Worm (Caenorhabditis elegans) whole organism, L1 larva: ENCODE results near the gene srx-133.

Experiments used
- C04F5.9 ChIP-seq: sonication (generic microtip); optimal IDR thresholded peaks from 2 replicates; lab custom pipeline; 2016; ENCODE audit warnings: missing genetic modification characterization, missing compliant biosample characterization
- C16A3.4 ChIP-seq: fragments of 150-350 bp; optimal IDR thresholded peaks from 2 replicates; lab custom pipeline; 2014; ENCODE audit warnings: missing biosample characterization, missing genetic modification characterization
- C34B4.2 ChIP-seq: sonication (generic microtip); optimal IDR thresholded peaks from 2 replicates; lab custom pipeline; 2017; ENCODE audit warnings: mild to moderate bottlenecking, missing genetic modification characterization, missing compliant biosample characterization
- F16B12.6 ChIP-seq: fragments of 150-350 bp; optimal IDR thresholded peaks from 2 replicates; lab custom pipeline; 2014; ENCODE audit warnings: missing biosample characterization, missing genetic modification characterization
- alr-1 ChIP-seq: fragments of 200-800 bp; sonication (Bioruptor generic); optimal IDR thresholded peaks from 2 replicates; lab custom pipeline; 2018; ENCODE audit warnings: borderline replicate concordance, mild to moderate bottlenecking, missing genetic modification characterization, missing compliant biosample characterization
- aly-2 ChIP-seq: fragments of 150-350 bp; optimal IDR thresholded peaks from 2 replicates; lab custom pipeline; 2014; ENCODE audit warnings: missing biosample characterization, missing genetic modification characterization
- blmp-1 ChIP-seq: fragments of 150-350 bp; optimal IDR thresholded peaks from 2 replicates; lab custom pipeline; 2014; ENCODE audit warnings: missing biosample characterization, missing genetic modification characterization
- ceh-63 ChIP-seq: fragments of 200-800 bp; sonication (Bioruptor generic); optimal IDR thresholded peaks from 2 replicates; lab custom pipeline; 2018; ENCODE audit warnings: mild to moderate bottlenecking, missing genetic modification characterization, missing compliant biosample characterization
- ceh-88 ChIP-seq: fragments of 200-800 bp; sonication (Bioruptor generic); IDR thresholded peaks from 2 replicates; pipeline ENCODE4 v1.3.6; 2022; ENCODE audit warnings: missing genetic modification characterization, missing compliant biosample characterization
- ces-1 ChIP-seq: fragments of 150-350 bp; optimal IDR thresholded peaks from 2 replicates; lab custom pipeline; 2014; ENCODE audit warnings: missing biosample characterization, missing genetic modification reagents, missing genetic modification characterization
- dpl-1 ChIP-seq, 3 experiments: fragments of 150-350 bp in 2 of 3; sonication (generic microtip) in 1 of 3; optimal IDR thresholded peaks; 2 replicates each; lab custom pipeline; 2014 to 2017; ENCODE audit warnings: missing biosample characterization in 3 of 3, missing genetic modification characterization in 3 of 3, missing genetic modification reagents in 3 of 3
- efl-1 ChIP-seq, 4 experiments: fragments of 150-350 bp; optimal IDR thresholded peaks in 3 of 4; peaks in 1 of 4; 1 replicate in 1 of 4; 2 replicates in 3 of 4; lab custom pipeline; 2014; ENCODE audit warnings: missing biosample characterization in 2 of 4, missing genetic modification characterization in 2 of 4, missing genetic modification reagents in 2 of 4
- elt-2 ChIP-seq: sonication (generic microtip); optimal IDR thresholded peaks from 2 replicates; lab custom pipeline; 2016; ENCODE audit warnings: missing genetic modification characterization, mild to moderate bottlenecking, inconsistent platforms, missing compliant biosample characterization, missing genetic modification reagents
- elt-3 ChIP-seq, 6 experiments: fragments of 150-350 bp in 1 of 6; sonication (generic microtip); optimal IDR thresholded peaks; 2 replicates each; lab custom pipeline; 2017 to 2018; ENCODE audit warnings: missing biosample characterization in 6 of 6, missing genetic modification characterization in 6 of 6, inconsistent platforms in 1 of 6
- ets-5 ChIP-seq: fragments of 200-800 bp; sonication (Bioruptor generic); IDR thresholded peaks from 2 replicates; pipeline ENCODE4 v1.3.6; 2022; ENCODE audit warnings: missing genetic modification characterization, missing compliant biosample characterization
- fkh-10 ChIP-seq: sonication (generic microtip); optimal IDR thresholded peaks from 2 replicates; lab custom pipeline; 2017; ENCODE audit warnings: missing biosample characterization, missing genetic modification reagents, missing genetic modification characterization
- grh-1 ChIP-seq: fragments of 200-800 bp; sonication (Bioruptor generic); IDR thresholded peaks from 2 replicates; pipeline ENCODE4 v1.3.6; 2022; ENCODE audit warnings: missing genetic modification reagents, missing genetic modification characterization, missing compliant biosample characterization
- isw-1 ChIP-seq: fragments of 200-800 bp; sonication (Bioruptor generic); IDR thresholded peaks from 2 replicates; pipeline ENCODE4 v1.3.6; 2022; ENCODE audit warnings: missing genetic modification characterization, missing compliant biosample characterization
- lin-13 ChIP-seq: fragments of 150-350 bp; optimal IDR thresholded peaks from 2 replicates; lab custom pipeline; 2014; ENCODE audit warnings: missing biosample characterization, missing genetic modification reagents, missing genetic modification characterization
- lin-14 ChIP-seq: fragments of 200-800 bp; sonication (Bioruptor generic); optimal IDR thresholded peaks from 2 replicates; lab custom pipeline; 2018; ENCODE audit warnings: mild to moderate bottlenecking, missing genetic modification characterization, moderate library complexity, missing compliant biosample characterization
- lin-15B ChIP-seq: fragments of 150-350 bp; sonication (generic microtip); optimal IDR thresholded peaks from 3 replicates; lab custom pipeline; 2014; ENCODE audit warnings: missing biosample characterization, missing genetic modification characterization
- lin-35 ChIP-seq, 2 experiments: fragments of 150-350 bp; optimal IDR thresholded peaks; 2 replicates each; lab custom pipeline; 2014; ENCODE audit warnings: missing biosample characterization in 2 of 2, missing genetic modification characterization in 2 of 2, missing genetic modification reagents in 2 of 2
- lsy-2 ChIP-seq, 2 experiments: fragments of 150-350 bp; optimal IDR thresholded peaks; 2 replicates each; lab custom pipeline; 2014; ENCODE audit warnings: missing biosample characterization in 2 of 2, missing genetic modification characterization in 2 of 2
- mab-9 ChIP-seq: fragments of 200-800 bp; sonication (Bioruptor generic); IDR thresholded peaks from 2 replicates; pipeline ENCODE4 v1.3.6; 2022; ENCODE audit warnings: missing genetic modification reagents, missing genetic modification characterization, missing compliant biosample characterization
- mdl-1 ChIP-seq, 2 experiments: fragments of 150-350 bp; optimal IDR thresholded peaks; 2 replicates each; lab custom pipeline; 2014 to 2017; ENCODE audit warnings: missing biosample characterization in 2 of 2, missing genetic modification characterization in 2 of 2, inconsistent platforms in 1 of 2
- mef-2 ChIP-seq: fragments of 150-350 bp; optimal IDR thresholded peaks from 2 replicates; lab custom pipeline; 2014; ENCODE audit warnings: missing biosample characterization, missing genetic modification characterization
- mep-1 ChIP-seq: fragments of 150-350 bp; optimal IDR thresholded peaks from 2 replicates; lab custom pipeline; 2014; ENCODE audit warnings: missing biosample characterization, missing genetic modification characterization
- nhr-19 ChIP-seq: fragments of 200-800 bp; sonication (Bioruptor generic); conservative IDR thresholded peaks from 2 replicates; pipeline ENCODE4 v1.3.6; 2022; ENCODE audit warnings: missing genetic modification characterization, missing compliant biosample characterization
- nhr-20 ChIP-seq: sonication (generic microtip); optimal IDR thresholded peaks from 2 replicates; lab custom pipeline; 2016; ENCODE audit warnings: mild to moderate bottlenecking, missing genetic modification characterization, missing compliant biosample characterization
- nhr-47 ChIP-seq: sonication (generic microtip); optimal IDR thresholded peaks from 2 replicates; lab custom pipeline; 2016; ENCODE audit warnings: mild to moderate bottlenecking, missing genetic modification characterization, moderate library complexity, missing compliant biosample characterization
- nhr-71 ChIP-seq: sonication (generic microtip); optimal IDR thresholded peaks from 2 replicates; lab custom pipeline; 2016; ENCODE audit warnings: mild to moderate bottlenecking, missing genetic modification characterization, moderate library complexity, missing compliant biosample characterization
- nhr-77 ChIP-seq: fragments of 150-350 bp; optimal IDR thresholded peaks from 2 replicates; lab custom pipeline; 2014; ENCODE audit warnings: missing biosample characterization, missing genetic modification characterization
- nhr-85 ChIP-seq: sonication (generic microtip); peaks from one replicate; lab custom pipeline; 2016; ENCODE audit warnings: missing genetic modification characterization, inconsistent platforms, missing compliant biosample characterization
- nhr-90 ChIP-seq: sonication (generic microtip); optimal IDR thresholded peaks from 2 replicates; lab custom pipeline; 2016; ENCODE audit warnings: mild to moderate bottlenecking, missing genetic modification characterization, missing compliant biosample characterization; ENCODE audit not compliant: poor library complexity
- pag-3 ChIP-seq: sonication (generic microtip); optimal IDR thresholded peaks from 2 replicates; lab custom pipeline; 2017; ENCODE audit warnings: missing genetic modification characterization, mild to moderate bottlenecking, missing compliant biosample characterization, antibody characterized with exemption, borderline replicate concordance; ENCODE audit not compliant: insufficient read depth
- pqm-1 ChIP-seq: sonication (generic microtip); optimal IDR thresholded peaks from 3 replicates; lab custom pipeline; 2017; ENCODE audit warnings: missing biosample characterization, missing genetic modification characterization
- rnt-1 ChIP-seq: sonication (generic microtip); optimal IDR thresholded peaks from 2 replicates; lab custom pipeline; 2016; ENCODE audit warnings: mild to moderate bottlenecking, missing genetic modification characterization, moderate library complexity, missing compliant biosample characterization
- skn-1 ChIP-seq: fragments of 150-350 bp; optimal IDR thresholded peaks from 2 replicates; lab custom pipeline; 2014; ENCODE audit warnings: missing biosample characterization, missing genetic modification characterization
- snpc-4 ChIP-seq: fragments of 150-350 bp; optimal IDR thresholded peaks from 2 replicates; lab custom pipeline; 2014; ENCODE audit warnings: missing biosample characterization, missing genetic modification characterization
- snu-23 ChIP-seq: sonication (generic microtip); optimal IDR thresholded peaks from 2 replicates; lab custom pipeline; 2016; ENCODE audit warnings: missing genetic modification characterization, missing compliant biosample characterization
- sptf-1 ChIP-seq: fragments of 150-350 bp; optimal IDR thresholded peaks from 2 replicates; lab custom pipeline; 2014; ENCODE audit warnings: missing biosample characterization, missing genetic modification characterization
- sup-37 ChIP-seq: fragments of 200-800 bp; sonication (Bioruptor generic); optimal IDR thresholded peaks from 2 replicates; lab custom pipeline; 2018; ENCODE audit warnings: mild to moderate bottlenecking, missing genetic modification characterization, missing compliant biosample characterization
- tbx-2 ChIP-seq: sonication (generic microtip); optimal IDR thresholded peaks from 2 replicates; lab custom pipeline; 2016; ENCODE audit warnings: missing genetic modification characterization, missing compliant biosample characterization
- unc-30 ChIP-seq: sonication (generic microtip); optimal IDR thresholded peaks from 2 replicates; lab custom pipeline; 2017; ENCODE audit warnings: missing biosample characterization, missing genetic modification characterization
- unc-62 ChIP-seq: fragments of 150-350 bp; optimal IDR thresholded peaks from 2 replicates; lab custom pipeline; 2014; ENCODE audit warnings: missing biosample characterization, missing genetic modification reagents, missing genetic modification characterization
- unc-98 ChIP-seq: fragments of 200-800 bp; sonication (Bioruptor generic); IDR thresholded peaks from 2 replicates; pipeline ENCODE4 v1.3.6; 2022; ENCODE audit warnings: missing genetic modification characterization, missing compliant biosample characterization
- vab-15 ChIP-seq: sonication (generic microtip); optimal IDR thresholded peaks from 2 replicates; lab custom pipeline; 2017; ENCODE audit warnings: missing genotype, mild to moderate bottlenecking, missing genetic modification characterization, missing compliant biosample characterization
- xbp-1 ChIP-seq: sonication (generic microtip); optimal IDR thresholded peaks from 2 replicates; lab custom pipeline; 2016; ENCODE audit warnings: missing genetic modification characterization, missing compliant biosample characterization
- zag-1 ChIP-seq: fragments of 150-350 bp; optimal IDR thresholded peaks from 2 replicates; lab custom pipeline; 2014; ENCODE audit warnings: missing biosample characterization, missing genetic modification characterization
- zip-4 ChIP-seq: fragments of 200-800 bp; sonication (Bioruptor generic); optimal IDR thresholded peaks from 2 replicates; lab custom pipeline; 2018; ENCODE audit warnings: mild to moderate bottlenecking, missing genetic modification characterization, moderate library complexity, missing compliant biosample characterization

srx-133 gene

ce11 chrV:13892457-13893375, 44.2 kb downstream of the srx-133 start, which contains the start of gene sptl-3:
Gene sptl-3 (plus strand): TSS chrV:13893325.
- TF ChIP-seq nhr-90 (tag; lab: Kevin White, UChicago) = peak; percentile 14
- TF ChIP-seq elt-2 (tag; lab: Kevin White, UChicago) = peak; percentile 77
- peak; percentile 77 for TF ChIP-seq nhr-85 (tag; lab: Kevin White, UChicago)
- peak; percentile 44 for TF ChIP-seq tbx-2 (tag; lab: Kevin White, UChicago)
- TF ChIP-seq lin-15B (tag; lab: Kevin White, UChicago) = no peak
- TF ChIP-seq unc-98 (GFP tag; lab: Robert Waterston, UW) = no peak
- peak; percentile 75 for TF ChIP-seq nhr-71 (tag; lab: Kevin White, UChicago)
- no peak for TF ChIP-seq xbp-1 (tag; lab: Kevin White, UChicago)
- peak; percentile 69 for TF ChIP-seq lin-14 (GFP tag; lab: Kevin White, UChicago)
- TF ChIP-seq aly-2 (tag; lab: Kevin White, UChicago) = no peak
- no peak for TF ChIP-seq vab-15
- TF ChIP-seq zip-4 (GFP tag; lab: Kevin White, UChicago) = no peak
- no peak for TF ChIP-seq mef-2 (tag; lab: Kevin White, UChicago)
- TF ChIP-seq ces-1 (GFP tag; lab: Kevin White, UChicago) = no peak
- no peak for TF ChIP-seq zag-1 (tag; lab: Kevin White, UChicago)
- no peak for TF ChIP-seq ets-5 (GFP tag; lab: Robert Waterston, UW)
- no peak for TF ChIP-seq pag-3
- no peak for TF ChIP-seq mab-9 (GFP tag; lab: Robert Waterston, UW)
- no peak for TF ChIP-seq lin-13
- peak in 1 of 2 experiments; percentile 61 for TF ChIP-seq mdl-1 (tag; optimal IDR thresholded peaks at IDR 0.05; lab: Kevin White, UChicago)
- no peak for TF ChIP-seq alr-1 (tag; lab: Kevin White, UChicago)
- no peak for TF ChIP-seq isw-1
- peak; percentile 43 for TF ChIP-seq rnt-1
- TF ChIP-seq fkh-10 = no peak
- peak; percentile 48 for TF ChIP-seq skn-1 (tag; lab: Kevin White, UChicago)
- peak; percentile 65 for TF ChIP-seq snu-23
- TF ChIP-seq nhr-20 (tag; lab: Kevin White, UChicago) = peak; percentile 68
- peak; percentile 83 for TF ChIP-seq blmp-1 (tag; lab: Kevin White, UChicago)
- no peak for TF ChIP-seq sptf-1 (tag; lab: Kevin White, UChicago)
- TF ChIP-seq C16A3.4 = peak; percentile 20
- TF ChIP-seq unc-30 (tag; lab: Kevin White, UChicago) = no peak
- no peak for TF ChIP-seq ceh-63 (GFP tag; lab: Kevin White, UChicago)
- no peak for TF ChIP-seq unc-62 (GFP tag; lab: Kevin White, UChicago)
- TF ChIP-seq elt-3 (tag; optimal IDR thresholded peaks at IDR 0.05; lab: Kevin White, UChicago) = peak in 2 of 6 experiments; percentile 49 to 81
- TF ChIP-seq snpc-4 (tag; lab: Kevin White, UChicago) = no peak
- no peak for TF ChIP-seq pqm-1 (tag; lab: Kevin White, UChicago)
- TF ChIP-seq C04F5.9 (tag; lab: Kevin White, UChicago) = no peak
- TF ChIP-seq nhr-47 (tag; lab: Kevin White, UChicago) = no peak
- TF ChIP-seq mep-1 (tag; lab: Kevin White, UChicago) = peak; percentile 46
- TF ChIP-seq nhr-77 (tag; lab: Kevin White, UChicago) = no peak
- TF ChIP-seq ceh-88 = no peak
- peak; percentile 53 for TF ChIP-seq nhr-19 (GFP tag; lab: Robert Waterston, UW)
- TF ChIP-seq sup-37 (GFP tag; lab: Kevin White, UChicago) = no peak
- TF ChIP-seq grh-1 = no peak
- TF ChIP-seq F16B12.6 = no peak
- TF ChIP-seq efl-1 (optimal IDR thresholded peaks at IDR 0.05; lab: Kevin White, UChicago) = peak; percentile 4 to 22
- TF ChIP-seq efl-1 (GFP tag; optimal IDR thresholded peaks at IDR 0.05 in 1 of 2; lab: Kevin White, UChicago) = peak; percentile 10 to 88
- peak in 1 of 2 experiments; percentile 42 for TF ChIP-seq lsy-2 (tag; optimal IDR thresholded peaks at IDR 0.05; lab: Kevin White, UChicago)
- TF ChIP-seq dpl-1 (GFP tag; optimal IDR thresholded peaks at IDR 0.05; lab: Kevin White, UChicago) = peak in 2 of 3 experiments; percentile 22 to 55
- TF ChIP-seq lin-35 (GFP tag; optimal IDR thresholded peaks at IDR 0.05; lab: Kevin White, UChicago) = peak; percentile 23 to 57
- no peak for TF ChIP-seq C34B4.2 (tag; lab: Kevin White, UChicago)
